Worm (Caenorhabditis elegans): Measurements from ENCODE around the gene Y116F11A.1.

- TF ChIP-seq ceh-9 (tag; optimal IDR thresholded peaks at IDR 0.05) = no peak
- no peak for TF ChIP-seq fkh-6 (tag; optimal IDR thresholded peaks at IDR 0.05)
- no peak for TF ChIP-seq pha-4 (tag; optimal IDR thresholded peaks at IDR 0.05)
- no peak for TF ChIP-seq rnt-1 (tag; optimal IDR thresholded peaks at IDR 0.05)
- TF ChIP-seq unc-55 (GFP tag; optimal IDR thresholded peaks at IDR 0.05) = no peak
- no peak for TF ChIP-seq gmeb-2 (tag; optimal IDR thresholded peaks at IDR 0.05)
- no peak for TF ChIP-seq elt-4 (tag; optimal IDR thresholded peaks at IDR 0.05)
- no peak for TF ChIP-seq ceh-19 (GFP tag; optimal IDR thresholded peaks at IDR 0.05)
- TF ChIP-seq pax-1 (tag; optimal IDR thresholded peaks at IDR 0.05) = no peak
Observed at ce11 chrV:19730280-19730679, at the start of gene Y116F11A.1.

All from whole organism, late embryonic.